Fruit fly (Drosophila melanogaster) whole organism, wandering third instar larva: ENCODE data around the gene Rab5.

ENCODE experiments used
- Abd-B ChIP-seq: fragments of >200 bp; optimal IDR thresholded peaks from 2 replicates; lab custom pipeline; 2017; ENCODE audit warnings: missing biosample characterization, missing genetic modification characterization
- CG32264 ChIP-seq: fragments of 200-800 bp; sonication (Bioruptor generic); optimal IDR thresholded peaks from 2 replicates; lab custom pipeline; 2016; ENCODE audit warnings: missing biosample characterization, missing genetic modification characterization
- CG9705 ChIP-seq: fragments of 200-800 bp; sonication (Bioruptor generic); optimal IDR thresholded peaks from 2 replicates; lab custom pipeline; 2018; ENCODE audit warnings: missing biosample characterization, mild to moderate bottlenecking, missing genetic modification characterization
- CrebA ChIP-seq: fragments of 200-800 bp; sonication (Bioruptor generic); optimal IDR thresholded peaks from 2 replicates; lab custom pipeline; 2016; ENCODE audit warnings: missing biosample characterization, mild to moderate bottlenecking, missing genetic modification characterization, borderline replicate concordance
- Dfd ChIP-seq: fragments of >200 bp; optimal IDR thresholded peaks from 2 replicates; lab custom pipeline; 2017; ENCODE audit warnings: missing biosample characterization, missing genetic modification characterization
- GATAd ChIP-seq: sonication (Bioruptor generic); optimal IDR thresholded peaks from 2 replicates; lab custom pipeline; 2016; ENCODE audit warnings: missing biosample characterization, missing genetic modification characterization
- HLH106 ChIP-seq: fragments of 200-800 bp; optimal IDR thresholded peaks from 3 replicates; lab custom pipeline; 2019; ENCODE audit warnings: missing biosample characterization, mild to moderate bottlenecking, missing genetic modification characterization, moderate library complexity
- Hnf4 ChIP-seq: fragments of 200-800 bp; sonication (Bioruptor generic); optimal IDR thresholded peaks from 2 replicates; lab custom pipeline; 2016; ENCODE audit warnings: missing biosample characterization, mild to moderate bottlenecking, missing genetic modification characterization
- Hr83 ChIP-seq: fragments of 200-300 bp; sonication (Bioruptor generic); optimal IDR thresholded peaks from 2 replicates; lab custom pipeline; 2016; ENCODE audit warnings: missing biosample characterization, mild to moderate bottlenecking, missing genetic modification characterization, moderate library complexity; ENCODE audit not compliant: poor library complexity, severe bottlenecking
- Jra ChIP-seq: sonication (Bioruptor generic); optimal IDR thresholded peaks from 2 replicates; lab custom pipeline; 2016; ENCODE audit warnings: missing biosample characterization, missing genetic modification characterization
- Mio ChIP-seq: sonication (Bioruptor generic); optimal IDR thresholded peaks from 2 replicates; lab custom pipeline; 2016; ENCODE audit warnings: missing biosample characterization, missing genetic modification characterization
- N ChIP-seq: fragments of >200 bp; optimal IDR thresholded peaks from 2 replicates; lab custom pipeline; 2018; ENCODE audit warnings: missing biosample characterization, missing external identifiers, missing genetic modification characterization
- OdsH ChIP-seq: fragments of 200-800 bp; sonication (Bioruptor generic); optimal IDR thresholded peaks from 2 replicates; lab custom pipeline; 2016; ENCODE audit warnings: missing biosample characterization, mild to moderate bottlenecking, missing genetic modification characterization
- Rel ChIP-seq, 2 experiments: fragments of 200-800 bp; sonication (Bioruptor generic) in 1 of 2; optimal IDR thresholded peaks; 2 replicates in 1 of 2; 3 replicates in 1 of 2; lab custom pipeline; 2016 to 2019; ENCODE audit warnings: mild to moderate bottlenecking in 2 of 2, missing biosample characterization in 2 of 2, missing genetic modification characterization in 2 of 2, moderate library complexity in 1 of 2
- Sp1 ChIP-seq: fragments of 200-800 bp; sonication (Bioruptor generic); optimal IDR thresholded peaks from 3 replicates; lab custom pipeline; 2019; ENCODE audit warnings: missing biosample characterization, mild to moderate bottlenecking, missing genetic modification characterization, moderate library complexity
- Vsx2 ChIP-seq: fragments of 200-300, 225-300 bp; sonication (Bioruptor generic); optimal IDR thresholded peaks from 2 replicates; lab custom pipeline; 2018; ENCODE audit warnings: missing biosample characterization, missing genetic modification characterization; ENCODE audit not compliant: partially characterized antibody
- br ChIP-seq: fragments of 200-800 bp; sonication (Bioruptor generic); optimal IDR thresholded peaks from 2 replicates; lab custom pipeline; 2016; ENCODE audit warnings: missing biosample characterization, missing genetic modification characterization
- brk ChIP-seq: fragments of 200-800 bp; sonication (Bioruptor generic); optimal IDR thresholded peaks from 2 replicates; lab custom pipeline; 2016; ENCODE audit warnings: missing biosample characterization, mild to moderate bottlenecking, missing genetic modification characterization
- dl ChIP-seq, 2 experiments: fragments of 175-275, 200-275 bp in 1 of 2; fragments of 200-275 bp in 1 of 2; sonication (Bioruptor generic); optimal IDR thresholded peaks; lab custom pipeline; 2018; ENCODE audit warnings: mild to moderate bottlenecking in 2 of 2, missing biosample characterization in 2 of 2, missing genetic modification characterization in 2 of 2, moderate library complexity in 2 of 2; ENCODE audit not compliant: partially characterized antibody in 2 of 2, insufficient read depth in 1 of 2
- dmrt93B ChIP-seq: fragments of 200-800 bp; sonication (Bioruptor generic); optimal IDR thresholded peaks from 2 replicates; lab custom pipeline; 2018; ENCODE audit warnings: missing biosample characterization, mild to moderate bottlenecking, missing genetic modification characterization
- ey ChIP-seq: fragments of 200-800 bp; sonication (Bioruptor generic); optimal IDR thresholded peaks from 2 replicates; lab custom pipeline; 2016; ENCODE audit warnings: missing biosample characterization, missing genetic modification characterization
- foxo ChIP-seq, 2 experiments: fragments of 200-800 bp; sonication (Bioruptor generic); optimal IDR thresholded peaks; 2 replicates in 1 of 2; 3 replicates in 1 of 2; lab custom pipeline; 2016 to 2017; ENCODE audit warnings: missing biosample characterization in 2 of 2, missing genetic modification characterization in 2 of 2
- fru ChIP-seq: fragments of 200-800 bp; sonication (Bioruptor generic); optimal IDR thresholded peaks from 3 replicates; lab custom pipeline; 2016; ENCODE audit warnings: missing biosample characterization, mild to moderate bottlenecking, missing genetic modification characterization
- h ChIP-seq: fragments of 200-800 bp; sonication (Bioruptor generic); optimal IDR thresholded peaks from 3 replicates; lab custom pipeline; 2016; ENCODE audit warnings: missing biosample characterization, mild to moderate bottlenecking, missing genetic modification characterization
- jim ChIP-seq: fragments of 175-275, 200-325 bp; sonication (Bioruptor generic); optimal IDR thresholded peaks from 2 replicates; lab custom pipeline; 2016; ENCODE audit warnings: missing biosample characterization, mild to moderate bottlenecking, missing genetic modification characterization
- pan ChIP-seq: fragments of >200 bp; optimal IDR thresholded peaks from 2 replicates; lab custom pipeline; 2017
- rgr ChIP-seq: fragments of 200-800 bp; sonication (Bioruptor generic); optimal IDR thresholded peaks from 3 replicates; lab custom pipeline; 2016; ENCODE audit warnings: missing biosample characterization, mild to moderate bottlenecking, missing genetic modification characterization
- sage ChIP-seq: fragments of 200-800 bp; sonication (Bioruptor generic); optimal IDR thresholded peaks from 2 replicates; lab custom pipeline; 2016; ENCODE audit warnings: missing biosample characterization, mild to moderate bottlenecking, missing genetic modification characterization
- sv ChIP-seq: fragments of 200-800 bp; sonication (Bioruptor generic); optimal IDR thresholded peaks from 3 replicates; lab custom pipeline; 2016; ENCODE audit warnings: missing biosample characterization, missing genetic modification characterization
- tai ChIP-seq: sonication (Bioruptor generic); optimal IDR thresholded peaks from 2 replicates; lab custom pipeline; 2016; ENCODE audit warnings: missing biosample characterization, missing genetic modification characterization
- usp ChIP-seq: fragments of >200 bp; optimal IDR thresholded peaks from 2 replicates; lab custom pipeline; 2017; ENCODE audit warnings: missing biosample characterization, missing genetic modification characterization
- woc ChIP-seq: sonication (Bioruptor generic); optimal IDR thresholded peaks from 2 replicates; lab custom pipeline; 2016; ENCODE audit warnings: missing biosample characterization, mild to moderate bottlenecking, missing genetic modification characterization

Rab5 gene

DNA sequence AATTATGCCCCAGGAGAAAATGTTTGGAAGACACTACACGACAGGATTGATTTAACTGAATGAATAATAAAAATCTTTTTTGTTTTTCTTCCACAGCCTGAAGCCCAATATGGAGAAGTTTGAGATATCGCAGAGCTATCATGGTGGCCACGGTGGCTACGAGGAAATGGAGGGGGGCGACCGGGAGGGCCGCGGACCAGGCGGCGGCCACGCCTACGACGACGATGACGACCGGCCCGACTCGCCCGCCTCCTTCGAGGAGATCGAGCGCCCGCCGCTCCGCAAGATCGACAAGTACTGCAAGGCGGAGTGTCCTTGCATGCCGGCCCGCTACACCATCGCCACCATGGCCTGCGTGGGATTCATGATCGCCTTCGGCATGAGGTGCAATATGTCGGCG lies 39.6 kb upstream of the Rab5 start:
- TF ChIP-seq Dfd (GFP tag; lab: Kevin White, UChicago): peak; percentile 98
- no peak for TF ChIP-seq pan

DNA sequence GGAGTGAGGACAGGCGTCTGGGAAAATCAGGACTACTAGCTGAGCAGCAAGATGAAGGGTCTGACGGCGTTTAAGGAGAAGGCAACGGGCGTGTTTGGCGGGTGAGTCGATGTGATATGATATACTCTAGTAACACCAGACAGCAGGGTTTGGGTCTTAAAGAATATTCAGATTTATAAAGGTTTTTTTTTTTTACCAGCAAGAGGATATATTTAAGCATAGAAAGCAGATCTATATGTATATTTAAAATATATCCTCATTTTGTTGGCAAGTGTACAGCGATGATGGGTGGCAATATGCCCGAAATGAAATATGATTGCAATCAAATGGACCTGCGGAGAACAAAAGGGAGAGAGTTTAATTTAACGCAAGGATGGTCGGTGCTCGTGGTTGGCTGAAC lies 37.1 kb upstream of the Rab5 start:
- TF ChIP-seq dmrt93B (GFP tag; lab: Kevin White, UChicago): no peak
- TF ChIP-seq Rel (GFP tag; optimal IDR thresholded peaks at IDR 0.05; lab: Kevin White, UChicago): no peak
- TF ChIP-seq Rel (tag; optimal IDR thresholded peaks at IDR 0.05; lab: Kevin White, UChicago): no peak
- TF ChIP-seq foxo (GFP tag; optimal IDR thresholded peaks at IDR 0.05; lab: Kevin White, UChicago): peak in 1 of 2 experiments; percentile 13

DNA sequence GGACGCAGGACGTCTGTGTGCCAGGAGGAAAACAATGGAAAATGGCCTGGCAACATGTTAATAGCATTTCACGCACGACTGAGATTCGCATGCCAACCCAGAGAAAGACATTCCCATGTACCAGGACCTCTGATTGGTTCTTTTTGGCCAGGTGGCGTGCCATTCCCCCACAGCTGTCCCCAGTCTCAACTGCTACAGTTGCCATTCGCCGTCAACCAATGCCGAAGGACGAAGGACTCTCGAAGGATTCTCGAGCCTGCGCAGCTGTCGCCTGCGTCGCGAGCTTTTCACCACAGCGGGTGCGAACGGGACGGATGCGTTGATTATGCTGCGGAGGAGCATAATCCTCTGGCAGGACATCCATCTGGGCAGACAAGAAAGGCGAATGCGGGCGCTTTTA lies 34.8 kb upstream of the Rab5 start, which contains the start of gene VGlut:
VGlut (plus strand) TSS at position 399 of the 400 bp plus-strand sequence.
- TF ChIP-seq Hr83 (no peak), GATAd (no peak), Abd-B (no peak), rgr (GFP tag; lab: Kevin White, UChicago) (no peak), Vsx2 (GFP tag; lab: Kevin White, UChicago) (no peak), sage (GFP tag; lab: Kevin White, UChicago) (no peak), Hnf4 (GFP tag; lab: Kevin White, UChicago) (no peak), usp (GFP tag; lab: Kevin White, UChicago) (no peak), woc (GFP tag; lab: Kevin White, UChicago) (no peak), CG32264 (GFP tag; lab: Kevin White, UChicago) (no peak), Sp1 (GFP tag; lab: Kevin White, UChicago) (no peak), Dfd (GFP tag; lab: Kevin White, UChicago) (no peak), fru (GFP tag; lab: Kevin White, UChicago) (no peak), CG9705 (GFP tag; lab: Kevin White, UChicago) (no peak), Jra (no peak)

DNA sequence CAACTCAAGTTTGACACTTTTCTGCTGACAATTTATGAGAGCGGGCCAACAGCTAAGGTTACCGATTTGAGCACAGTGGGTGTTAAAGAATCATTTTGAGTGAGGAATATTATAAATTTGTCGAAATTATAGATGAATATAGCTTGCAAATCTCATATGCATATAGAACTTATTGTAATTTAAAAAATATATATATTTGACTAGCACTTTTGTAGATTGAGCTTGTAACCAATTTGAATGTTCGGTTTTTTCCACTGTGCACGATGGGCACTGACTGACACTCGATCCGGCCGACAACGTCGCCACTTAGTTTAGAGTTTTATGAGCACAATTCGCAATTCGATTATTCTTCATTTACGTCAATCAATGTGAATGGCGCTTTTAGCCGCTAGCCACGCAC lies 33.4 kb upstream of the Rab5 start:
- peak in 1 of 2 experiments; percentile 3 for TF ChIP-seq foxo (GFP tag; optimal IDR thresholded peaks at IDR 0.05; lab: Kevin White, UChicago)
- no peak for TF ChIP-seq Vsx2 (GFP tag; lab: Kevin White, UChicago)

DNA sequence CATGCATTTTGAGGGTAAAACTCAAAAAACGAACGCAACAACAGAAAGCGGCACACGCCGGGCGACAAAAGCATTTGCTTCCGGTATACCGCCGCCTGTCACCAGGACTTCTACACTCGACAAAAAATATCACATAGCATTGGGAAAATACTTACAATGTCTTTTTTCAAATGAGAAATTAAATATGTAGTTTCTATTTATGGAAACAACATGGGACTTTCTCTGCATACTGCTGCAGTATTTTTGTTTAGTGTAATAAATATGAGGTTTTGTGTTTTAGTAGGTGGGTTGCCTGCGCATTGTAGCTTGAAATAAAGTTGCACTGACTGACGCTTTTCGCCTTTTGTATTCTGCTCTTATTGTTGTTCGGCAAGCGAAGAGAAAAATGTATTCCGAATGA lies 32.0 kb upstream of the Rab5 start:
- TF ChIP-seq pan (no peak), HLH106 (tag; lab: Kevin White, UChicago) (peak; percentile 22), N (GFP tag; lab: Kevin White, UChicago) (no peak), woc (GFP tag; lab: Kevin White, UChicago) (no peak), br (GFP tag; lab: Kevin White, UChicago) (no peak), sage (GFP tag; lab: Kevin White, UChicago) (no peak), dmrt93B (GFP tag; lab: Kevin White, UChicago) (no peak), fru (GFP tag; lab: Kevin White, UChicago) (peak; percentile 31), foxo (GFP tag; optimal IDR thresholded peaks at IDR 0.05; lab: Kevin White, UChicago) (peak in 1 of 2 experiments; percentile 40), brk (GFP tag; lab: Kevin White, UChicago) (no peak), CG32264 (GFP tag; lab: Kevin White, UChicago) (no peak), sv (GFP tag; lab: Kevin White, UChicago) (no peak), ey (GFP tag; lab: Kevin White, UChicago) (peak; percentile 24), h (GFP tag; lab: Kevin White, UChicago) (peak; percentile 20), jim (GFP tag; lab: Kevin White, UChicago) (no peak), Mio (no peak), GATAd (no peak), CrebA (no peak), Jra (no peak), dl (GFP tag; optimal IDR thresholded peaks at IDR 0.05; lab: Kevin White, UChicago; ENCODE audit: insufficient read depth in 1 of 2, partially characterized antibody in 2 of 2) (no peak), OdsH (no peak), usp (GFP tag; lab: Kevin White, UChicago) (no peak), tai (GFP tag; lab: Kevin White, UChicago) (no peak), Sp1 (GFP tag; lab: Kevin White, UChicago) (no peak)
